Fruit fly (Drosophila melanogaster) S2 (cell line): ENCODE results near the gene Prp18.

Source experiments
- CG8478 ChIP-seq: fragments of >200 bp; optimal IDR thresholded peaks from 2 replicates; lab custom pipeline; 2018
- CTCF ChIP-seq, 2 experiments: fragments of >200 bp; optimal IDR thresholded peaks; 2 replicates each; lab custom pipeline; 2018

DNA sequence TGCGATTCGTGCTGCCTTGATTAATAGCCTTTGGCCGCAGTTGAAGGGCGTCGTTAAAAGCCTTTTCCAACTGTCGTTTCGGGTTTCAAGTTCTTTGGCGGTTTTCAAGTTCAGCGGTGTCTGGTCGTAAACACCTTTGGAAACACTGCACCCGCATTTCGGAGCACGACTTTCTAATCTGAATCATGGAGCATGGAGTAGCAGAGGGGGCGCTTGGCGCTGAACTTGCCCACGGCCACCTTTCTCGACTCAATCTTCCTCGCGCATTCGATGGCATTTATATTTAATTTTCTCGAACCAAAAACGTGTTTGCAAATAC lies 41.3 kb downstream of the Prp18 start:
- TF ChIP-seq CTCF (optimal IDR thresholded peaks at IDR 0.05; lab: Kevin White, UChicago): no peak
- TF ChIP-seq CG8478: no peak
